Fruit fly (Drosophila melanogaster): Measurements from ENCODE around the gene mora.

- no peak for TF ChIP-seq spab (GFP tag; optimal IDR thresholded peaks at IDR 0.05)
- no peak for TF ChIP-seq Hr38 (GFP tag; optimal IDR thresholded peaks at IDR 0.05)
- no peak for TF ChIP-seq CG6792 (GFP tag; optimal IDR thresholded peaks at IDR 0.05)
- no peak for TF ChIP-seq fd85E (GFP tag; optimal IDR thresholded peaks at IDR 0.05)
- no peak for TF ChIP-seq Eip93F (GFP tag; optimal IDR thresholded peaks at IDR 0.05)
- TF ChIP-seq CG6808 (GFP tag; optimal IDR thresholded peaks at IDR 0.05), result no peak
- no peak for TF ChIP-seq eg (GFP tag; IDR thresholded peaks at IDR 0.05)
These were observed 45.8 kb downstream of the mora start for dm6 chr3R:24231914-24232313.

All from whole organism, prepupa.